Worm (Caenorhabditis elegans): ENCODE measurements around the gene Y59A8B.26.

Gene Y59A8B.26

ce11 chrV:17981732-17982131 is 28.9 kb downstream of the Y59A8B.26 start:
- TF ChIP-seq lsy-2 (tag; optimal IDR thresholded peaks at IDR 0.05): peak; percentile 96
- TF ChIP-seq pha-4 (tag; optimal IDR thresholded peaks at IDR 0.05): no peak
- peak; percentile 48 for TF ChIP-seq ces-1 (GFP tag; optimal IDR thresholded peaks at IDR 0.05)
- TF ChIP-seq ceh-83 (GFP tag; optimal IDR thresholded peaks at IDR 0.05): no peak
- TF ChIP-seq mep-1 (tag; optimal IDR thresholded peaks at IDR 0.05): peak; percentile 66
- TF ChIP-seq nhr-237 (tag; optimal IDR thresholded peaks at IDR 0.05): peak; percentile 10
- TF ChIP-seq drap-1 (GFP tag; optimal IDR thresholded peaks at IDR 0.05): peak; percentile 58

ce11 chrV:17979789-17980188 is 30.8 kb downstream of the Y59A8B.26 start, which contains the start of gene snx-6:
TSS of gene snx-6 (minus strand) at chrV:17980082.
- TF ChIP-seq sem-2 (GFP tag; optimal IDR thresholded peaks at IDR 0.05): no peak
- no peak for TF ChIP-seq lin-32 (GFP tag; optimal IDR thresholded peaks at IDR 0.05)
- peak; percentile 94 for TF ChIP-seq zip-8 (tag; optimal IDR thresholded peaks at IDR 0.05)
- no peak for TF ChIP-seq mls-2 (tag; optimal IDR thresholded peaks at IDR 0.05)

DNA sequence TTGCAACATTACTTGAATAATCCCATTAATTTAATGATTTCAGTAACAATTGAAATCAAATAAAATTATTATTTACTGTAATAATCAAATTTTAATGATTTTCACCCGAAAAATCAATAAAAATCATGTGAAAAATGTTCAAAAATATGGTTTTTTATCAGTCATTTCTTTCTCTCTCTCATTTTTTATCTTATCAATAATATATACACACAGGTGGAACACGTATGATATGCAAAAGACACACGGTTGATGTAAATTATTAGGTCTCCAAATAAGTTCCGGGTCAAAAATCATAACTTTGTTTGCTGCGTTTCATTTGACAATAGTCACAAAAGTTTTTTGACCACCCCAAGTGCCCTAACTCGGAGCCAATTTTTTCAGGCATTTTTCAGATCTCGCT is 32.4 kb downstream of the Y59A8B.26 start:
- TF ChIP-seq ztf-11 (tag; optimal IDR thresholded peaks at IDR 0.05) (no peak), unc-120 (tag; optimal IDR thresholded peaks at IDR 0.05; ENCODE audit: poor library complexity, severe bottlenecking) (no peak), ceh-39 (tag; optimal IDR thresholded peaks at IDR 0.05) (no peak), sptf-1 (tag; optimal IDR thresholded peaks at IDR 0.05) (no peak), M03D4.4 (tag; optimal IDR thresholded peaks at IDR 0.05) (no peak), mab-5 (tag; optimal IDR thresholded peaks at IDR 0.05) (no peak)

DNA sequence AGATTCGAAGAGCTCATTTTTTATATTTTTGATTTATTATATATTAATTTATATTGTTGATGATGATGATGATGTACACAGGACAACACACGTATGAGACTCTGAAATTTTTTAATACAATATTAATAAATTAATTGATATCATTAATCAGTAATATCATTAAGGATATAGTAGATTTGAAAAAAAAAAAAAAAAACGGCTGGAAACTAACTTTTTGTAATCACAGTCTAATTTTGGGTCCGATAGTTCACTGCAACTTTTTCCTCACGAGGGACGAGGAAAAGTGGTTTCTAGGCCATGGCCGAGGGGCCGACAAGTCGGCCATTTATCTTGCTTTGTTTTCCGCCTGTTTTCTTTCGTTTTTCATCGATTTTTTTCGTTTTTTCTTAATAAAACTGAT is 43.9 kb downstream of the Y59A8B.26 start, which contains the start of gene gck-3:
Gene gck-3 (minus strand): TSS at position 101 of the 400 bp plus-strand sequence.
- TF ChIP-seq snpc-4 (tag; optimal IDR thresholded peaks at IDR 0.05): no peak
- TF ChIP-seq pha-4 (tag; optimal IDR thresholded peaks at IDR 0.05): no peak
- no peak for TF ChIP-seq ces-1 (GFP tag; optimal IDR thresholded peaks at IDR 0.05)
- TF ChIP-seq lin-32 (GFP tag; optimal IDR thresholded peaks at IDR 0.05): no peak
- no peak for TF ChIP-seq elt-1 (tag; optimal IDR thresholded peaks at IDR 0.05; ENCODE audit: borderline replicate concordance, insufficient read depth)
- no peak for TF ChIP-seq ztf-11 (tag; optimal IDR thresholded peaks at IDR 0.05)
- TF ChIP-seq bed-3 (GFP tag; optimal IDR thresholded peaks at IDR 0.05): no peak
- TF ChIP-seq mls-2 (tag; optimal IDR thresholded peaks at IDR 0.05): no peak
- no peak for TF ChIP-seq sptf-1 (tag; optimal IDR thresholded peaks at IDR 0.05)
- TF ChIP-seq unc-120 (tag; optimal IDR thresholded peaks at IDR 0.05; ENCODE audit: poor library complexity, severe bottlenecking): no peak
- TF ChIP-seq flh-1 (GFP tag; optimal IDR thresholded peaks at IDR 0.05): no peak
- no peak for TF ChIP-seq nhr-237 (tag; optimal IDR thresholded peaks at IDR 0.05)
- no peak for TF ChIP-seq lsy-2 (tag; optimal IDR thresholded peaks at IDR 0.05)
- TF ChIP-seq cnd-1 (tag; optimal IDR thresholded peaks at IDR 0.05): no peak

DNA sequence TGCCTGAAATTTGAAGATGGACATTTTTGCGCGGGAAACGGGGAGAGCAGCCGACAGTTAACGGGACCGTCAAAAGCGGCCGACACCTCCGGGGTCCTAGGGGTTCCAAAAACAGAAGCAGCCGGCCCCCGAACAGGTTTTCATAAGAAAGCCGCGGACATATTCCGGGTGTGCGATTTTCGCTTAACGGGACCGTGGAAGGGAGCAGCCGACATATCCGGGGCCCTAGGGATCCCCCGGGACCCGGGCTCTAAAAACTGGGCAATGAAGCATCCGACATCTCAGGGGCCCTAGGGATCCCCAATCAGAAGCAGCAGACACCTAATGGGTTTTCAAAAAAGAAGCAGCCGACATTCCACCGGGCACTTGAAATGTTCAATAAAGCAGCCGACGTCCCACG is 48.1 kb downstream of the Y59A8B.26 start:
- TF ChIP-seq tbx-8 (GFP tag; optimal IDR thresholded peaks at IDR 0.05) (no peak), sptf-1 (tag; optimal IDR thresholded peaks at IDR 0.05) (peak; percentile 23)
